Worm (Caenorhabditis elegans) whole organism, L3 larva: Measurements from ENCODE around the gene F26A1.8.

Experiments
- aly-2 ChIP-seq: fragments of 150-350 bp; optimal IDR thresholded peaks from 2 replicates; lab custom pipeline; 2014; ENCODE audit warnings: missing biosample characterization, missing genetic modification characterization
- ama-1 ChIP-seq: fragments of 150-350 bp; optimal IDR thresholded peaks from 2 replicates; lab custom pipeline; 2018
- egl-27 ChIP-seq: sonication (generic microtip); optimal IDR thresholded peaks from 4 replicates; lab custom pipeline; 2017; ENCODE audit warnings: missing biosample characterization, missing genetic modification reagents, missing genetic modification characterization
- fkh-10 ChIP-seq: sonication (generic microtip); optimal IDR thresholded peaks from 2 replicates; lab custom pipeline; 2017; ENCODE audit warnings: missing biosample characterization, missing genetic modification reagents, missing genetic modification characterization
- lin-15B ChIP-seq: fragments of 150-350 bp; optimal IDR thresholded peaks from 2 replicates; lab custom pipeline; 2014; ENCODE audit warnings: missing biosample characterization, missing genetic modification characterization
- nhr-11 ChIP-seq: fragments of 150-350 bp; optimal IDR thresholded peaks from 2 replicates; lab custom pipeline; 2014; ENCODE audit warnings: missing biosample characterization, missing genetic modification characterization
- nhr-23 ChIP-seq: fragments of 150-350 bp; optimal IDR thresholded peaks from 2 replicates; lab custom pipeline; 2014; ENCODE audit warnings: missing biosample characterization, missing genetic modification reagents, missing genetic modification characterization
- nhr-237 ChIP-seq: fragments of 150-350 bp; optimal IDR thresholded peaks from 2 replicates; lab custom pipeline; 2014; ENCODE audit warnings: missing biosample characterization, missing genetic modification characterization
- nhr-25 ChIP-seq: sonication (generic microtip); optimal IDR thresholded peaks from 2 replicates; lab custom pipeline; 2017; ENCODE audit warnings: missing biosample characterization, missing genetic modification characterization
- nhr-77 ChIP-seq: fragments of 150-350 bp; optimal IDR thresholded peaks from 2 replicates; lab custom pipeline; 2014; ENCODE audit warnings: missing biosample characterization, missing genetic modification characterization
- snpc-4 ChIP-seq: fragments of 150-350 bp; optimal IDR thresholded peaks from 2 replicates; lab custom pipeline; 2014; ENCODE audit warnings: missing biosample characterization, missing genetic modification characterization
- unc-39 ChIP-seq: sonication (generic microtip); optimal IDR thresholded peaks from 4 replicates; lab custom pipeline; 2017; ENCODE audit warnings: missing biosample characterization, missing genetic modification characterization

DNA sequence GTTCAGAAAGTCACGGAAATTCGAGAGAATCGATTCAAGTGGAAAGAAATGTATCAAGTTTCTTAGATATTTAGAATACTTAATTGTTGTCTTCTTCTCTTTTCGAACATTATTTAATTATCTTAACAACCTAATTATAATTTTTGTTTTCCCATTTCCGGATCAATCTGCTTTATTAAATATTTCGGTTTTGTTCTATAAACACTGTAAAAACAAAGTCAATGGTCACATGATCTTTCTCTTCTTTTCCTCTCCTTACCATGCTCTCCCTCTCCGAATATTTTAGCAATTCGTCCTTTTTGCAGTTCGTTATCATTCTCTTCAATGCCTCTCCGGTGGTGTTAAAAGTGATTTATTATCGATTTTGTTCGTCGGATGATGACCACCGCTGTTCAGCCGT, 25.5 kb downstream of the F26A1.8 start, which contains the start of gene tag-325:
- no peak for TF ChIP-seq snpc-4 (tag; lab: Kevin White, UChicago)
- TF ChIP-seq nhr-77: no peak
- no peak for TF ChIP-seq egl-27 (tag; lab: Kevin White, UChicago)
- TF ChIP-seq nhr-11: no peak
- no peak for TF ChIP-seq aly-2 (tag; lab: Kevin White, UChicago)
- TF ChIP-seq unc-39 (tag; lab: Kevin White, UChicago): no peak
- TF ChIP-seq lin-15B (tag; lab: Kevin White, UChicago): no peak
- no peak for TF ChIP-seq nhr-25 (tag; lab: Kevin White, UChicago)
- TF ChIP-seq nhr-23 (tag; lab: Kevin White, UChicago): no peak
- no peak for TF ChIP-seq fkh-10 (GFP tag; lab: Kevin White, UChicago)
- no peak for TF ChIP-seq ama-1 (lab: Kevin White, UChicago)
- TF ChIP-seq nhr-237: no peak
